ENCODE assay signal across 1 fruit fly cellular context in the genomic region with DNA sequence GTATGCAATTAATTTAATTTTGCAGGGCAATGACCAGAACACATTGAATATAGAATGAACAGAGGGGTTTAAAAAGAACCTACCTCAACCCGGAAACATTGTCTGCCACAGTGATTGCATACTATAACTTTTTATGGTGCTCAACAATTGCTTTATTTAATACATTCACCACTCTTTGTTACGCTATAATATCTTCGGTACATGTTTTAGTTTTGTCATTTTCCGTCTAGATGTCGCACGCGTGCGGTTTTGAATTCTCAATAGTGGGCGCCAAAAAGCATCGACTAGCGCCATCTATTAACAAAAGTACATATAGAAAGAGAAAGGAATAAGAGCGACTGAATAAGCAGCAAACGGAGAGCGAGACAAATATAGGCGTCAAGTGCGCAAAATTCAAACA.
TF ChIP-seq lines count a peak whose summit lies in the region.

No protein-coding gene starts in this region.

TF ChIP-seq in whole organism, embryonic, 481 proteins besides CTCF, POLR2A, EP300 and RAD21 (continued from another document and continues in another):
- TF ChIP-seq dm (GFP tag; optimal IDR thresholded peaks at IDR 0.05; lab: Kevin White, UChicago) (peak; percentile 72), CG4820 (GFP tag; optimal IDR thresholded peaks at IDR 0.05; lab: Kevin White, UChicago) (peak; percentile 85), Gsc (GFP tag; IDR thresholded peaks at IDR 0.05; lab: Robert Waterston, UW) (peak; percentile 52), CG8290 (GFP tag; optimal IDR thresholded peaks at IDR 0.05; lab: Kevin White, UChicago) (peak; percentile 91), CG8290 (tag; optimal IDR thresholded peaks at IDR 0.05; lab: Kevin White, UChicago) (peak; percentile 52 to 93), CG3995 (GFP tag; optimal IDR thresholded peaks at IDR 0.05; lab: Kevin White, UChicago) (peak; percentile 1), salm (tag; optimal IDR thresholded peaks at IDR 0.05; lab: Kevin White, UChicago) (no peak), CG15269 (tag; optimal IDR thresholded peaks at IDR 0.05; lab: Kevin White, UChicago) (no peak), CG7786 (GFP tag; optimal IDR thresholded peaks at IDR 0.05; lab: Kevin White, UChicago) (peak; percentile 67), CG1529 (GFP tag; optimal IDR thresholded peaks at IDR 0.05; lab: Kevin White, UChicago) (no peak), mld (GFP tag; IDR thresholded peaks at IDR 0.05; lab: Robert Waterston, UW; ENCODE audit: partially characterized antibody) (no peak), Ets65A (GFP tag; lab: Kevin White, UChicago) (peak; percentile 98), sc (optimal IDR thresholded peaks at IDR 0.05; lab: Kevin White, UChicago) (no peak), sc (GFP tag; optimal IDR thresholded peaks at IDR 0.05; lab: Kevin White, UChicago) (peak; percentile 70), exex (tag; optimal IDR thresholded peaks at IDR 0.05; lab: Kevin White, UChicago) (peak; percentile 10), zf30C (GFP tag; optimal IDR thresholded peaks at IDR 0.05; lab: Kevin White, UChicago) (no peak), shn (GFP tag; optimal IDR thresholded peaks at IDR 0.05; lab: Kevin White, UChicago) (peak; percentile 84), E2f1 (GFP tag; IDR thresholded peaks at IDR 0.05; lab: Robert Waterston, UW) (peak; percentile 80), CG8388 (GFP tag; optimal IDR thresholded peaks at IDR 0.05; lab: Kevin White, UChicago) (peak; percentile 61), CG16813 (GFP tag; IDR thresholded peaks at IDR 0.05; lab: Robert Waterston, UW; ENCODE audit: partially characterized antibody) (peak; percentile 10; the same call in 1 of the 3 replicates), chm (GFP tag; IDR thresholded peaks at IDR 0.05; lab: Robert Waterston, UW) (no peak; the same call in 1 of the 2 replicates), Meics (GFP tag; optimal IDR thresholded peaks at IDR 0.05; lab: Kevin White, UChicago) (peak; percentile 85), ranshi (GFP tag; IDR thresholded peaks at IDR 0.05; lab: Robert Waterston, UW) (peak; percentile 82), Spps (tag; optimal IDR thresholded peaks at IDR 0.05; lab: Kevin White, UChicago) (peak; percentile 42), CG4617 (GFP tag; optimal IDR thresholded peaks at IDR 0.05; lab: Kevin White, UChicago; ENCODE audit: borderline replicate concordance) (peak; percentile 69), CG31224 (GFP tag; IDR thresholded peaks at IDR 0.05; lab: Robert Waterston, UW) (peak; percentile 60), gcm2 (GFP tag; optimal IDR thresholded peaks at IDR 0.05; lab: Kevin White, UChicago) (peak; percentile 24), CG12659 (GFP tag; optimal IDR thresholded peaks at IDR 0.05; lab: Kevin White, UChicago) (peak; percentile 73), fd64A (GFP tag; optimal IDR thresholded peaks at IDR 0.05; lab: Kevin White, UChicago) (peak; percentile 51), CG4404 (GFP tag; IDR thresholded peaks at IDR 0.05; lab: Robert Waterston, UW) (0 out of 2 replicates have a peak, but pooled peaks have one; percentile 13), Xbp1 (GFP tag; optimal IDR thresholded peaks at IDR 0.05; lab: Kevin White, UChicago) (peak; percentile 96), CG17359 (tag; optimal IDR thresholded peaks at IDR 0.05; lab: Kevin White, UChicago) (peak; percentile 90), Bteb2 (GFP tag; optimal IDR thresholded peaks at IDR 0.05; lab: Kevin White, UChicago) (peak; percentile 65), Lim3 (GFP tag; IDR thresholded peaks at IDR 0.05; lab: Robert Waterston, UW) (no peak), CG13624 (GFP tag; optimal IDR thresholded peaks at IDR 0.05; lab: Kevin White, UChicago) (peak; percentile 87), CrebB (tag; optimal IDR thresholded peaks at IDR 0.05; lab: Kevin White, UChicago) (no peak), CG12219 (GFP tag; optimal IDR thresholded peaks at IDR 0.05; lab: Kevin White, UChicago) (peak; percentile 63), ci (GFP tag; IDR thresholded peaks at IDR 0.05; lab: Robert Waterston, UW) (peak; percentile 94), bbx (GFP tag; IDR thresholded peaks at IDR 0.05; lab: Robert Waterston, UW; ENCODE audit: partially characterized antibody) (peak; percentile 43; the same call in 1 of the 2 replicates), CG3838 (GFP tag; optimal IDR thresholded peaks at IDR 0.05; lab: Kevin White, UChicago) (peak; percentile 64), nmo (GFP tag; optimal IDR thresholded peaks at IDR 0.05; lab: Kevin White, UChicago) (peak; percentile 82), sim (GFP tag; IDR thresholded peaks at IDR 0.05; lab: Robert Waterston, UW) (no peak), wdn (GFP tag; IDR thresholded peaks at IDR 0.05; lab: Robert Waterston, UW) (peak; percentile 41; the same call in 1 of the 2 replicates), CG9727 (GFP tag; optimal IDR thresholded peaks at IDR 0.05; lab: Kevin White, UChicago) (peak; percentile 60), Atf3 (GFP tag; optimal IDR thresholded peaks at IDR 0.05; lab: Kevin White, UChicago) (peak; percentile 89), NC2β (GFP tag; optimal IDR thresholded peaks at IDR 0.05; lab: Kevin White, UChicago) (peak; percentile 93), CG6683 (GFP tag; optimal IDR thresholded peaks at IDR 0.05; lab: Kevin White, UChicago) (no peak), Dref (GFP tag; IDR thresholded peaks at IDR 0.05; lab: Robert Waterston, UW) (peak; percentile 39), CG3163 (GFP tag; optimal IDR thresholded peaks at IDR 0.05; lab: Kevin White, UChicago) (peak; percentile 75), Poxn (GFP tag; IDR thresholded peaks at IDR 0.05; lab: Robert Waterston, UW) (no peak), sna (GFP tag; IDR thresholded peaks at IDR 0.05; lab: Robert Waterston, UW; ENCODE audit: partially characterized antibody) (no peak), CG18476 (GFP tag; optimal IDR thresholded peaks at IDR 0.05; lab: Kevin White, UChicago) (peak; percentile 52), CG17568 (GFP tag; optimal IDR thresholded peaks at IDR 0.05; lab: Kevin White, UChicago) (no peak), CG10654 (GFP tag; optimal IDR thresholded peaks at IDR 0.05; lab: Kevin White, UChicago) (peak; percentile 82), CG5180 (GFP tag; optimal IDR thresholded peaks at IDR 0.05; lab: Kevin White, UChicago) (peak; percentile 52), HLH4C (GFP tag; IDR thresholded peaks at IDR 0.05; lab: Robert Waterston, UW; ENCODE audit: partially characterized antibody) (no peak), gsb (GFP tag; IDR thresholded peaks at IDR 0.05; lab: Robert Waterston, UW) (peak; percentile 55; the same call in 1 of the 2 replicates), gro (GFP tag; optimal IDR thresholded peaks at IDR 0.05; lab: Kevin White, UChicago) (no peak), mam (GFP tag; optimal IDR thresholded peaks at IDR 0.05; lab: Kevin White, UChicago) (peak; percentile 89), lab (GFP tag; optimal IDR thresholded peaks at IDR 0.05; lab: Kevin White, UChicago) (peak; percentile 82), Sin3A (optimal IDR thresholded peaks at IDR 0.05; lab: Kevin White, UChicago) (no peak), CG8281 (tag; optimal IDR thresholded peaks at IDR 0.05; lab: Kevin White, UChicago) (peak; percentile 48), Chrac-16 (GFP tag; optimal IDR thresholded peaks at IDR 0.05; lab: Kevin White, UChicago) (peak; percentile 92), CG12391 (tag; optimal IDR thresholded peaks at IDR 0.05; lab: Kevin White, UChicago) (peak; percentile 74), ash1 (GFP tag; optimal IDR thresholded peaks at IDR 0.05; lab: Kevin White, UChicago) (peak; percentile 63), vnd (GFP tag; IDR thresholded peaks at IDR 0.05; lab: Robert Waterston, UW; ENCODE audit: partially characterized antibody) (no peak), Xrp1 (GFP tag; IDR thresholded peaks at IDR 0.05; lab: Robert Waterston, UW) (no peak; the same call in 1 of the 2 replicates), CG13296 (GFP tag; optimal IDR thresholded peaks at IDR 0.05; lab: Kevin White, UChicago) (peak; percentile 23), YL-1 (GFP tag; optimal IDR thresholded peaks at IDR 0.05; lab: Kevin White, UChicago) (peak; percentile 28), CG33557 (GFP tag; optimal IDR thresholded peaks at IDR 0.05; lab: Kevin White, UChicago) (no peak), cg (GFP tag; optimal IDR thresholded peaks at IDR 0.05; lab: Kevin White, UChicago) (no peak), stc (GFP tag; IDR thresholded peaks at IDR 0.05; lab: Robert Waterston, UW) (peak; percentile 76), CG14965 (GFP tag; optimal IDR thresholded peaks at IDR 0.05; lab: Kevin White, UChicago; ENCODE audit: borderline replicate concordance) (peak; percentile 53), phol (tag; optimal IDR thresholded peaks at IDR 0.05; lab: Kevin White, UChicago) (peak; percentile 76), Opbp (GFP tag; IDR thresholded peaks at IDR 0.05; lab: Robert Waterston, UW; ENCODE audit: partially characterized antibody) (peak; percentile 8; the same call in 1 of the 3 replicates), fru (optimal IDR thresholded peaks at IDR 0.05; lab: Kevin White, UChicago) (no peak), CG12769 (tag; optimal IDR thresholded peaks at IDR 0.05; lab: Kevin White, UChicago) (no peak), nau (GFP tag; optimal IDR thresholded peaks at IDR 0.05; lab: Kevin White, UChicago) (no peak), CG6175 (GFP tag; IDR thresholded peaks at IDR 0.05; lab: Robert Waterston, UW) (peak; percentile 78), CG7745 (tag; optimal IDR thresholded peaks at IDR 0.05; lab: Kevin White, UChicago) (no peak), CG6654 (GFP tag; optimal IDR thresholded peaks at IDR 0.05; lab: Kevin White, UChicago) (peak; percentile 72), CG1603 (tag; optimal IDR thresholded peaks at IDR 0.05; lab: Kevin White, UChicago) (peak; percentile 94), D19B (GFP tag; optimal IDR thresholded peaks at IDR 0.05; lab: Kevin White, UChicago) (peak; percentile 19), CG2116 (GFP tag; optimal IDR thresholded peaks at IDR 0.05; lab: Kevin White, UChicago) (peak; percentile 70), CG33213 (GFP tag; optimal IDR thresholded peaks at IDR 0.05; lab: Kevin White, UChicago) (peak; percentile 92), so (GFP tag; IDR thresholded peaks at IDR 0.05; lab: Robert Waterston, UW) (no peak), TFAM (GFP tag; optimal IDR thresholded peaks at IDR 0.05; lab: Kevin White, UChicago) (peak; percentile 64), h (optimal IDR thresholded peaks at IDR 0.05; lab: Kevin White, UChicago) (no peak), cwo (GFP tag; optimal IDR thresholded peaks at IDR 0.05; lab: Kevin White, UChicago) (no peak), CG8478 (optimal IDR thresholded peaks at IDR 0.05; lab: Kevin White, UChicago) (peak; percentile 77), peb (GFP tag; IDR thresholded peaks at IDR 0.05; lab: Robert Waterston, UW) (peak; percentile 63; the same call in 1 of the 2 replicates), Neu2 (GFP tag; optimal IDR thresholded peaks at IDR 0.05; lab: Kevin White, UChicago; ENCODE audit: borderline replicate concordance) (peak; percentile 24), Lpt (GFP tag; optimal IDR thresholded peaks at IDR 0.05; lab: Kevin White, UChicago) (no peak), ac (GFP tag; optimal IDR thresholded peaks at IDR 0.05; lab: Kevin White, UChicago) (no peak), Dll (GFP tag; IDR thresholded peaks at IDR 0.05; lab: Robert Waterston, UW; ENCODE audit: partially characterized antibody) (no peak), Tbp (GFP tag; optimal IDR thresholded peaks at IDR 0.05; lab: Kevin White, UChicago) (no peak), Dek (tag; optimal IDR thresholded peaks at IDR 0.05; lab: Kevin White, UChicago) (peak; percentile 73), CkIIα-i1 (GFP tag; IDR thresholded peaks at IDR 0.05; lab: Robert Waterston, UW) (no peak), Pdp1 (GFP tag; optimal IDR thresholded peaks at IDR 0.05; lab: Kevin White, UChicago) (peak in 1 of 2 experiments; percentile 90), run (tag; optimal IDR thresholded peaks at IDR 0.05; lab: Kevin White, UChicago) (no peak), Ada2b (GFP tag; IDR thresholded peaks at IDR 0.05; lab: Robert Waterston, UW) (peak; percentile 71), H15 (GFP tag; IDR thresholded peaks at IDR 0.05; lab: Robert Waterston, UW) (peak; percentile 89), tna (GFP tag; IDR thresholded peaks at IDR 0.05; lab: Robert Waterston, UW; ENCODE audit: partially characterized antibody) (no peak; the same call in 1 of the 2 replicates), Nf-YC (tag; optimal IDR thresholded peaks at IDR 0.05; lab: Kevin White, UChicago) (no peak), gcm (GFP tag; optimal IDR thresholded peaks at IDR 0.05; lab: Kevin White, UChicago) (no peak), org-1 (GFP tag; optimal IDR thresholded peaks at IDR 0.05; lab: Kevin White, UChicago) (peak; percentile 52), CG10462 (GFP tag; optimal IDR thresholded peaks at IDR 0.05; lab: Kevin White, UChicago) (peak; percentile 51), odd (GFP tag; optimal IDR thresholded peaks at IDR 0.05; lab: Kevin White, UChicago) (no peak), CG6813 (GFP tag; optimal IDR thresholded peaks at IDR 0.05; lab: Kevin White, UChicago) (peak; percentile 69), zfh2 (GFP tag; optimal IDR thresholded peaks at IDR 0.05; lab: Kevin White, UChicago) (peak; percentile 53), tin (GFP tag; optimal IDR thresholded peaks at IDR 0.05; lab: Kevin White, UChicago) (peak; percentile 93), B-H2 (GFP tag; optimal IDR thresholded peaks at IDR 0.05; lab: Kevin White, UChicago) (peak; percentile 87), CG34224 (GFP tag; IDR thresholded peaks at IDR 0.05; lab: Robert Waterston, UW; ENCODE audit: partially characterized antibody) (no peak), chif (GFP tag; optimal IDR thresholded peaks at IDR 0.05; lab: Kevin White, UChicago) (peak; percentile 87 to 94), H2.0 (GFP tag; IDR thresholded peaks at IDR 0.05; lab: Robert Waterston, UW) (peak; percentile 83), sima (GFP tag; optimal IDR thresholded peaks at IDR 0.05; lab: Kevin White, UChicago) (no peak), Fer2 (tag; optimal IDR thresholded peaks at IDR 0.05; lab: Kevin White, UChicago) (peak; percentile 60), CG9437 (GFP tag; optimal IDR thresholded peaks at IDR 0.05; lab: Kevin White, UChicago) (peak; percentile 55), dan (GFP tag; IDR thresholded peaks at IDR 0.05; lab: Robert Waterston, UW) (no peak), lbe (GFP tag; optimal IDR thresholded peaks at IDR 0.05; lab: Kevin White, UChicago) (no peak), D (optimal IDR thresholded peaks at IDR 0.05; lab: Kevin White, UChicago) (no peak), D (GFP tag; optimal IDR thresholded peaks at IDR 0.05; lab: Kevin White, UChicago) (peak; percentile 75), repo (GFP tag; optimal IDR thresholded peaks at IDR 0.05; lab: Kevin White, UChicago) (peak; percentile 82), emc (GFP tag; optimal IDR thresholded peaks at IDR 0.05; lab: Kevin White, UChicago) (peak; percentile 65), Taf1 (GFP tag; IDR thresholded peaks at IDR 0.05; lab: Robert Waterston, UW) (0 out of 2 replicates have a peak, but pooled peaks have one; percentile 6)
